Worm (Caenorhabditis elegans): ENCODE results near the gene flcn-1.
A peak's percentile ranks its signal among the peaks of the same experiment; 100 is the strongest.

The flcn-1 gene

ce11 chrII:6884568-6884967, 44.0 kb upstream of the flcn-1 start:
- TF ChIP-seq fos-1 (tag; optimal IDR thresholded peaks at IDR 0.05) (peak; percentile 24), ztf-1 (GFP tag; conservative IDR thresholded peaks at IDR 0.05) (no peak)

ce11 chrII:6887319-6888005, 41.1 kb upstream of the flcn-1 start, which contains the start of gene pmp-2:
TSS of gene pmp-2 (minus strand) at chrII:6887805.
- TF ChIP-seq mbf-1 (tag; optimal IDR thresholded peaks at IDR 0.05) (no peak), nhr-23 (tag; optimal IDR thresholded peaks at IDR 0.05) (no peak), lin-13 (GFP tag; optimal IDR thresholded peaks at IDR 0.05) (no peak), ceh-82 (tag; optimal IDR thresholded peaks at IDR 0.05) (no peak), ceh-16 (tag; optimal IDR thresholded peaks at IDR 0.05) (no peak), nhr-10 (tag; optimal IDR thresholded peaks at IDR 0.05) (no peak), nhr-11 (tag; optimal IDR thresholded peaks at IDR 0.05) (no peak), egl-27 (tag; optimal IDR thresholded peaks at IDR 0.05) (no peak), nhr-129 (tag; optimal IDR thresholded peaks at IDR 0.05) (peak; percentile 5), fos-1 (tag; optimal IDR thresholded peaks at IDR 0.05) (peak; percentile 33)

ce11 chrII:6888211-6888610, 40.4 kb upstream of the flcn-1 start:
- peak in 1 of 2 experiments; percentile 74 for TF ChIP-seq lsy-2 (tag; optimal IDR thresholded peaks at IDR 0.05)
- TF ChIP-seq ztf-4 (tag; optimal IDR thresholded peaks at IDR 0.05) = peak; percentile 89
- TF ChIP-seq F13H6.1 (tag; optimal IDR thresholded peaks at IDR 0.05) = peak; percentile 35
- TF ChIP-seq mbf-1 (tag; optimal IDR thresholded peaks at IDR 0.05) = no peak
- TF ChIP-seq nhr-25 (tag; optimal IDR thresholded peaks at IDR 0.05) = peak; percentile 25
- no peak for TF ChIP-seq alr-1 (tag; optimal IDR thresholded peaks at IDR 0.05)
- no peak for TF ChIP-seq unc-62 (GFP tag; optimal IDR thresholded peaks at IDR 0.05)
- TF ChIP-seq nhr-10 (tag; optimal IDR thresholded peaks at IDR 0.05) = no peak
- TF ChIP-seq blmp-1 (tag; optimal IDR thresholded peaks at IDR 0.05; ENCODE audit: insufficient read depth) = no peak
- TF ChIP-seq mdl-1 (tag; optimal IDR thresholded peaks at IDR 0.05) = no peak
- no peak for TF ChIP-seq ceh-82 (tag; optimal IDR thresholded peaks at IDR 0.05)
- peak; percentile 68 for TF ChIP-seq lin-13 (GFP tag; optimal IDR thresholded peaks at IDR 0.05)
- TF ChIP-seq elt-3 (tag; optimal IDR thresholded peaks at IDR 0.05) = no peak
- no peak for TF ChIP-seq peb-1 (tag; optimal IDR thresholded peaks at IDR 0.05)
- no peak for TF ChIP-seq zag-1 (tag; optimal IDR thresholded peaks at IDR 0.05)
- no peak for TF ChIP-seq nhr-237 (tag; optimal IDR thresholded peaks at IDR 0.05)
- TF ChIP-seq snpc-4 (tag; optimal IDR thresholded peaks at IDR 0.05) = no peak
- TF ChIP-seq nhr-6 (tag; optimal IDR thresholded peaks at IDR 0.05) = peak; percentile 46
- no peak for TF ChIP-seq nhr-77 (tag; optimal IDR thresholded peaks at IDR 0.05)
- TF ChIP-seq dmd-4 (tag; optimal IDR thresholded peaks at IDR 0.05) = no peak
- no peak for TF ChIP-seq nhr-12 (tag; optimal IDR thresholded peaks at IDR 0.05)
- no peak for TF ChIP-seq lin-39 (tag; optimal IDR thresholded peaks at IDR 0.05)
- peak; percentile 36 for TF ChIP-seq sma-3 (GFP tag; optimal IDR thresholded peaks at IDR 0.05)
- TF ChIP-seq egl-27 (tag; optimal IDR thresholded peaks at IDR 0.05) = no peak
- peak; percentile 3 for TF ChIP-seq mab-5 (tag; optimal IDR thresholded peaks at IDR 0.05)
- peak; percentile 63 for TF ChIP-seq ama-1 (optimal IDR thresholded peaks at IDR 0.05)
- peak; percentile 62 for TF ChIP-seq gmeb-1 (tag; optimal IDR thresholded peaks at IDR 0.05)
- TF ChIP-seq ceh-16 (tag; optimal IDR thresholded peaks at IDR 0.05) = no peak
- TF ChIP-seq skn-1 (tag; optimal IDR thresholded peaks at IDR 0.05) = no peak
- TF ChIP-seq Y55F3AM.14 (GFP tag; optimal IDR thresholded peaks at IDR 0.05) = peak; percentile 42
- no peak for TF ChIP-seq R02D3.7 (tag; optimal IDR thresholded peaks at IDR 0.05)
- no peak for TF ChIP-seq fos-1 (tag; optimal IDR thresholded peaks at IDR 0.05)
- TF ChIP-seq nhr-21 (tag; optimal IDR thresholded peaks at IDR 0.05) = no peak
- peak; percentile 49 for TF ChIP-seq sma-9 (GFP tag; optimal IDR thresholded peaks at IDR 0.05)
- no peak for TF ChIP-seq sma-9 (tag; optimal IDR thresholded peaks at IDR 0.05)
- TF ChIP-seq ZK546.5 (tag; optimal IDR thresholded peaks at IDR 0.05) = no peak
- no peak for TF ChIP-seq elt-1 (tag; optimal IDR thresholded peaks at IDR 0.05)
- TF ChIP-seq aly-2 (tag; optimal IDR thresholded peaks at IDR 0.05) = no peak
- peak; percentile 32 for TF ChIP-seq sem-4 (tag; optimal IDR thresholded peaks at IDR 0.05)
- peak; percentile 18 for TF ChIP-seq unc-55 (GFP tag; optimal IDR thresholded peaks at IDR 0.05)
- no peak for TF ChIP-seq ztf-1 (GFP tag; conservative IDR thresholded peaks at IDR 0.05)
- TF ChIP-seq lin-11 (tag; optimal IDR thresholded peaks at IDR 0.05) = no peak
- TF ChIP-seq nhr-23 (tag; optimal IDR thresholded peaks at IDR 0.05) = no peak
- TF ChIP-seq C34F6.9 (tag; optimal IDR thresholded peaks at IDR 0.05) = peak; percentile 16
- no peak for TF ChIP-seq unc-39 (tag; optimal IDR thresholded peaks at IDR 0.05)
- peak; percentile 36 for TF ChIP-seq nhr-129 (tag; optimal IDR thresholded peaks at IDR 0.05)
- no peak for TF ChIP-seq ztf-11 (tag; optimal IDR thresholded peaks at IDR 0.05)
- peak; percentile 79 for TF ChIP-seq crh-2 (tag; optimal IDR thresholded peaks at IDR 0.05)

All from whole organism, L2 larva.